Worm (Caenorhabditis elegans): ENCODE results near the gene F52D2.5.

Gene F52D2.5

ce11 chrX:1962273-1962672 lies 12.3 kb downstream of the F52D2.5 start, which contains the start of gene F52D2.7:
Gene F52D2.7, plus strand, starts transcription at chrX:1962573.
- no peak for TF ChIP-seq egl-5 (tag; optimal IDR thresholded peaks at IDR 0.05)

ce11 chrX:1960895-1961715 lies 13.5 kb downstream of the F52D2.5 start:
- peak; percentile 9 for TF ChIP-seq jun-1 (tag; optimal IDR thresholded peaks at IDR 0.05)
- no peak for TF ChIP-seq zag-1 (tag; optimal IDR thresholded peaks at IDR 0.05)
- TF ChIP-seq unc-62 (GFP tag; optimal IDR thresholded peaks at IDR 0.05) = no peak
- no peak for TF ChIP-seq tbx-2 (tag; optimal IDR thresholded peaks at IDR 0.05)
- no peak for TF ChIP-seq ZK546.5 (tag; optimal IDR thresholded peaks at IDR 0.05)
- TF ChIP-seq nhr-23 (tag; optimal IDR thresholded peaks at IDR 0.05) = peak; percentile 15
- TF ChIP-seq elt-2 (tag; optimal IDR thresholded peaks at IDR 0.05) = peak; percentile 51
- TF ChIP-seq nhr-43 (tag; optimal IDR thresholded peaks at IDR 0.05; ENCODE audit: poor library complexity, severe bottlenecking) = no peak
- no peak for TF ChIP-seq mml-1 (tag; optimal IDR thresholded peaks at IDR 0.05)
- no peak for TF ChIP-seq aly-2 (tag; optimal IDR thresholded peaks at IDR 0.05)
- no peak for TF ChIP-seq nhr-25 (tag; optimal IDR thresholded peaks at IDR 0.05)
- no peak for TF ChIP-seq ztf-11 (tag; optimal IDR thresholded peaks at IDR 0.05)
- no peak for TF ChIP-seq nhr-12 (tag; optimal IDR thresholded peaks at IDR 0.05)
- peak; percentile 51 for TF ChIP-seq hmg-11 (tag; optimal IDR thresholded peaks at IDR 0.05)
- peak; percentile 36 for TF ChIP-seq nfya-1 (tag; optimal IDR thresholded peaks at IDR 0.05; ENCODE audit: insufficient read depth)
- TF ChIP-seq egl-5 (tag; optimal IDR thresholded peaks at IDR 0.05) = no peak
- TF ChIP-seq nhr-237 (tag; optimal IDR thresholded peaks at IDR 0.05) = no peak
- TF ChIP-seq nhr-67 (tag; optimal IDR thresholded peaks at IDR 0.05) = no peak
- TF ChIP-seq nhr-11 (tag; optimal IDR thresholded peaks at IDR 0.05) = no peak
- TF ChIP-seq pqm-1 (tag; optimal IDR thresholded peaks at IDR 0.05) = no peak
- no peak for TF ChIP-seq ceh-16 (tag; optimal IDR thresholded peaks at IDR 0.05)
- TF ChIP-seq daf-12 (tag; optimal IDR thresholded peaks at IDR 0.05) = no peak
- no peak for TF ChIP-seq ceh-28 (tag; optimal IDR thresholded peaks at IDR 0.05)
- TF ChIP-seq eor-1 (tag; optimal IDR thresholded peaks at IDR 0.05) = no peak
- TF ChIP-seq mdl-1 (tag; optimal IDR thresholded peaks at IDR 0.05) = no peak
- no peak for TF ChIP-seq lin-39 (tag; optimal IDR thresholded peaks at IDR 0.05)
- TF ChIP-seq snpc-4 (tag; optimal IDR thresholded peaks at IDR 0.05) = no peak
- TF ChIP-seq lin-15B (tag; optimal IDR thresholded peaks at IDR 0.05) = peak; percentile 13
- TF ChIP-seq pha-4 (tag; optimal IDR thresholded peaks at IDR 0.05) = peak; percentile 12
- no peak for TF ChIP-seq lsy-12 (tag; optimal IDR thresholded peaks at IDR 0.05)
- no peak for TF ChIP-seq sea-2 (GFP tag; optimal IDR thresholded peaks at IDR 0.05)

- no peak for TF ChIP-seq jun-1 (tag; optimal IDR thresholded peaks at IDR 0.05)
- no peak for TF ChIP-seq sea-2 (GFP tag; optimal IDR thresholded peaks at IDR 0.05)
- TF ChIP-seq pqm-1 (tag; optimal IDR thresholded peaks at IDR 0.05) = no peak
- no peak for TF ChIP-seq elt-1 (tag; optimal IDR thresholded peaks at IDR 0.05)
- TF ChIP-seq nhr-43 (tag; optimal IDR thresholded peaks at IDR 0.05; ENCODE audit: poor library complexity, severe bottlenecking) = no peak
- no peak for TF ChIP-seq hmg-11 (tag; optimal IDR thresholded peaks at IDR 0.05)
- no peak for TF ChIP-seq skn-1 (tag; optimal IDR thresholded peaks at IDR 0.05)
- TF ChIP-seq ztf-4 (tag; optimal IDR thresholded peaks at IDR 0.05) = no peak
- TF ChIP-seq fos-1 (tag; optimal IDR thresholded peaks at IDR 0.05) = no peak
These were observed 15.5 kb downstream of the F52D2.5 start for ce11 chrX:1959063-1959462.

ce11 chrX:1939887-1940286 lies 34.7 kb downstream of the F52D2.5 start, which contains the start of gene Y59E1A.4:
Gene Y59E1A.4, minus strand, starts transcription at chrX:1939987.
- TF ChIP-seq zag-1 (tag; optimal IDR thresholded peaks at IDR 0.05) (no peak), nhr-67 (tag; optimal IDR thresholded peaks at IDR 0.05) (no peak), ztf-11 (tag; optimal IDR thresholded peaks at IDR 0.05) (no peak), nhr-237 (tag; optimal IDR thresholded peaks at IDR 0.05) (no peak), lin-39 (tag; optimal IDR thresholded peaks at IDR 0.05) (no peak), tbx-2 (tag; optimal IDR thresholded peaks at IDR 0.05) (no peak), pha-4 (tag; optimal IDR thresholded peaks at IDR 0.05) (no peak), ceh-28 (tag; optimal IDR thresholded peaks at IDR 0.05) (no peak), lsy-12 (tag; optimal IDR thresholded peaks at IDR 0.05) (no peak), eor-1 (tag; optimal IDR thresholded peaks at IDR 0.05) (no peak), ceh-9 (tag; optimal IDR thresholded peaks at IDR 0.05) (no peak)
